Worm (Caenorhabditis elegans) whole organism, L4/young adult: ENCODE data around the gene R12C12.9.

Source experiments
- W03F9.2 ChIP-seq: fragments of 150-350 bp; optimal IDR thresholded peaks from 2 replicates; lab custom pipeline; 2014; ENCODE audit warnings: missing biosample characterization, missing genetic modification characterization
- dao-5 ChIP-seq: sonication (generic microtip); optimal IDR thresholded peaks from 2 replicates; lab custom pipeline; 2016; ENCODE audit warnings: missing genotype, missing genetic modification characterization, moderate library complexity, missing compliant biosample characterization
- him-1 ChIP-seq: sonication (generic microtip); optimal IDR thresholded peaks from 2 replicates; lab custom pipeline; 2016; ENCODE audit warnings: missing genotype, missing genetic modification reagents, missing genetic modification characterization, missing compliant biosample characterization

DNA sequence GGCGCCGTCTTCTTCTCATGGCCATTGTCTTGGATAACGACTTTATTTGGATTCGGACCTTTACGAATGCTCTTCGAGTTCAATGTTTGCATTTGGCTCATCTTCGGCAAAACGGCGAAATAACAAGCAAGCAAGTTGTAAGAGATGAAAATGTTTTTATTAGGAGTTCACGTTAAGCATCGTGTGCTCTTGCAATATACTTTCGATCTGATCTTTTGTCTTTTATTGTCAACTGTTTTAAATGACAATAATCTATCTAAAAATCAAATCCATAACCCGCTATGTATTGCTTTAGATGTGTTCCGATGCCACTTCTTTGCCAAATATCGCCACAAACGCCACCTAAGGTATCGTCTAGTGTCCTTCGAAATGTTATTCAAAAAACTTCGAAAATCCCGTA lies 8.4 kb downstream of the R12C12.9 start, which contains the start of gene ZK84.5:
- TF ChIP-seq dao-5 (tag; lab: Kevin White, UChicago) (no peak), him-1 (no peak), W03F9.2 (tag; lab: Kevin White, UChicago) (no peak)
